Worm (Caenorhabditis elegans) whole organism, early embryonic: Measurements from ENCODE around the gene acdh-9.
"Not testable (repeated sequence)": the region's sequence is repeated elsewhere in the genome, so short reads cannot be mapped to it uniquely, and the experiment has no call there.

ENCODE experiments used
- B0310.2 ChIP-seq: sonication (generic microtip); optimal IDR thresholded peaks from 2 replicates; lab custom pipeline; 2016; ENCODE audit warnings: mild to moderate bottlenecking, missing genetic modification characterization, missing compliant biosample characterization
- F13C5.2 ChIP-seq: sonication (generic microtip); optimal IDR thresholded peaks from 2 replicates; lab custom pipeline; 2017; ENCODE audit warnings: mild to moderate bottlenecking, missing genetic modification characterization, inconsistent platforms, missing compliant biosample characterization
- aly-1 ChIP-seq: sonication (generic microtip); optimal IDR thresholded peaks from 2 replicates; lab custom pipeline; 2016; ENCODE audit warnings: missing genetic modification characterization, missing compliant biosample characterization
- ama-1 ChIP-seq: fragments of 150-350 bp; optimal IDR thresholded peaks from 2 replicates; lab custom pipeline; 2014
- ceh-13 ChIP-seq: fragments of 200-800 bp; sonication (Bioruptor generic); optimal IDR thresholded peaks from 2 replicates; lab custom pipeline; 2018; ENCODE audit warnings: mild to moderate bottlenecking, missing genetic modification characterization, missing compliant biosample characterization
- ceh-36 ChIP-seq: sonication (generic microtip); optimal IDR thresholded peaks from 2 replicates; lab custom pipeline; 2016; ENCODE audit warnings: missing genetic modification characterization, inconsistent platforms, missing compliant biosample characterization
- ets-7 ChIP-seq: sonication (generic microtip); optimal IDR thresholded peaks from 2 replicates; lab custom pipeline; 2016; ENCODE audit warnings: missing genotype, missing genetic modification characterization, missing compliant biosample characterization
- flt-1 ChIP-seq: fragments of 200-800 bp; sonication (Bioruptor generic); IDR thresholded peaks from 2 replicates; pipeline ENCODE4 v1.3.6; 2022; ENCODE audit warnings: missing genetic modification characterization, missing compliant biosample characterization
- hmbx-1 ChIP-seq: sonication (generic microtip); optimal IDR thresholded peaks from 2 replicates; lab custom pipeline; 2016; ENCODE audit warnings: mild to moderate bottlenecking, missing genetic modification characterization, missing compliant biosample characterization
- hmg-4 ChIP-seq: fragments of 200-800 bp; sonication (Bioruptor generic); optimal IDR thresholded peaks from 2 replicates; lab custom pipeline; 2018; ENCODE audit warnings: mild to moderate bottlenecking, missing genetic modification characterization, missing compliant biosample characterization
- hnd-1 ChIP-seq: sonication (generic microtip); optimal IDR thresholded peaks from 2 replicates; lab custom pipeline; 2016; ENCODE audit warnings: missing genetic modification characterization, missing compliant biosample characterization
- pes-1 ChIP-seq: fragments of 200-800 bp; sonication (Bioruptor generic); IDR thresholded peaks from 2 replicates; pipeline ENCODE4 v1.3.6; 2022; ENCODE audit warnings: missing genetic modification reagents, missing genetic modification characterization, missing compliant biosample characterization
- scrt-1 ChIP-seq: fragments of 200-800 bp; sonication (Bioruptor generic); IDR thresholded peaks from 2 replicates; pipeline ENCODE4 v1.3.6; 2022; ENCODE audit warnings: missing genetic modification characterization, missing compliant biosample characterization
- sea-1 ChIP-seq: fragments of 200-800 bp; sonication (Bioruptor generic); conservative IDR thresholded peaks from 2 replicates; pipeline ENCODE4 v1.3.6; 2022; ENCODE audit warnings: missing genetic modification characterization, missing compliant biosample characterization
- tbx-11 ChIP-seq: fragments of 200-800 bp; sonication (Bioruptor generic); IDR thresholded peaks from 2 replicates; pipeline ENCODE4 v1.3.6; 2022; ENCODE audit warnings: missing genetic modification characterization, missing compliant biosample characterization
- tbx-37 ChIP-seq: fragments of 200-800 bp; sonication (Bioruptor generic); conservative IDR thresholded peaks from 2 replicates; pipeline ENCODE4 v1.3.6; 2022; ENCODE audit warnings: missing genetic modification reagents, missing genetic modification characterization, missing compliant biosample characterization
- tra-4 ChIP-seq: sonication (generic microtip); optimal IDR thresholded peaks from 2 replicates; lab custom pipeline; 2017; ENCODE audit warnings: missing genetic modification characterization, missing compliant biosample characterization

Gene acdh-9

DNA sequence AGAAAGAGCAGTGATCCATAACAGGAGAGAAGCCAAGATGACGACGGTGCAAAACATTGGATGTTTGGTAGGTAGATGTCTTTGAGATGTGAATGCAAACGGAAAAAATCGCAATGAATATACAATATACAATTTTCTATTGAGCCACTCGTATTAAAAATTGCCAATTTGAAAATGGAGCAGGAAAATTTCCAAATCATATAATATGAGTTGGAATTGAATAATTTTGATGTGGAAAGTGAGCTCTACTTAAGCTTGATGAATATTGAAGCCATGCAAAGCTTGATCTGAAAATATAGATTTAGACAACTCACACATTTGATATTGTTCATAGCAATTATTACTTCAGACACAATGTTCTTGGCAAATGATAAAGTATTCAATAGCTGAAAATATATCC is 10.0 kb downstream of the acdh-9 start, which contains the start of gene F28A10.8:
TSS of gene F28A10.8 (minus strand) at position 101 of the 400 bp plus-strand sequence.
- TF ChIP-seq hmbx-1, result no peak
- no peak for TF ChIP-seq tbx-37
- no peak for TF ChIP-seq ceh-13 (GFP tag; lab: Kevin White, UChicago)
- TF ChIP-seq F13C5.2, result no peak
- TF ChIP-seq hnd-1 (tag; lab: Kevin White, UChicago), result no peak
- no peak for TF ChIP-seq B0310.2 (tag; lab: Kevin White, UChicago)
- TF ChIP-seq tbx-11 (GFP tag; lab: Robert Waterston, UW), result no peak
- TF ChIP-seq aly-1, result no peak
- TF ChIP-seq hmg-4 (GFP tag; lab: Kevin White, UChicago), result no peak
- TF ChIP-seq ceh-36, result no peak
- no peak for TF ChIP-seq ets-7 (tag; lab: Kevin White, UChicago)

DNA sequence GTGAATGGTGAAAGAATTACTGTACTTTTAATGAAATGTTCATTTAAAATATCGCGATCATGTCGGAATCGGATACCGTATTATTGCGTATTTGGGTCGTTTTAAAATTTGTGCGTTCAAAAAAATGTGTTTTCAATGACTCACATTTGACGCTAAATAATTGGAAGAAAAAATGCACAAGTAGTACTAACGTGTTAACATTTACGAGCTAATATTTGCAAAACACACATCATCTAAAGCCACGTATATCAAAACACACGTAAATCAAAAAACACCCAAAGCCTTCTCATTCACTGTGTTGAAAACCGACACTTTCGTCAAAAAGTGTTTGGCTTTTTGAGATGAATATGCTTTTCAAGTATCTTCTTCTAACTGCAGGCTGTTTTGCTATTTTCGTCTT is 22.9 kb downstream of the acdh-9 start, which contains the start of gene F28A10.1:
TSS of gene F28A10.1 (plus strand) at position 301 of the 400 bp plus-strand sequence.
- TF ChIP-seq flt-1 (GFP tag; lab: Robert Waterston, UW), result no peak
- no peak for TF ChIP-seq ama-1 (lab: Kevin White, UChicago)
- no peak for TF ChIP-seq tbx-37
- no peak for TF ChIP-seq scrt-1 (GFP tag; lab: Robert Waterston, UW)
- TF ChIP-seq aly-1, result no peak
- TF ChIP-seq ets-7 (tag; lab: Kevin White, UChicago), result no peak
- no peak for TF ChIP-seq F13C5.2

DNA sequence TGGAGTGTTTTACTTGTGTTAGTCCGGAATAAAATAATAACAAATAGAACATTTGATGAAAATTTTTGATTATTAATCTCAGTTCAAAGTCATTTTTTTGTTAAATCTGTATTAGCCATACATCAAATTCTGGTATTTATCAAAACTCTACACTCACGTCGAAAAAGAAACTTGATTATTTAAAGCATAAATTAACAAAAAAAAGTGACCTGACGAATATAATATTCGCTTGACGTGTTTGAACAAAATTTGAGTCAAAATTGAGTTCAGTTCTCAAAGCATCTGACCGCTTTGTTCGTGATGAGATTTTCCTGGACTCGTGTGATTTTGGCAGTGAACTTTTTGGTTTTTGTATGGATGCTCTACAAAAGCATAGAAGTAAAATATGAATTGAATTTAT is 24.9 kb downstream of the acdh-9 start, which contains the start of gene F46F5.10:
TSS of gene F46F5.10 (plus strand) at position 301 of the 400 bp plus-strand sequence.
- TF ChIP-seq B0310.2 (tag; lab: Kevin White, UChicago), result no peak
- TF ChIP-seq tra-4 (tag; lab: Kevin White, UChicago), result no peak
- TF ChIP-seq hnd-1 (tag; lab: Kevin White, UChicago), result no peak
- no peak for TF ChIP-seq ama-1 (lab: Kevin White, UChicago)
- TF ChIP-seq sea-1 (GFP tag; lab: Robert Waterston, UW), result no peak
- no peak for TF ChIP-seq flt-1 (GFP tag; lab: Robert Waterston, UW)
- no peak for TF ChIP-seq hmg-4 (GFP tag; lab: Kevin White, UChicago)
- TF ChIP-seq tbx-11 (GFP tag; lab: Robert Waterston, UW), result no peak
- no peak for TF ChIP-seq hmbx-1
- TF ChIP-seq tbx-37, result no peak
- TF ChIP-seq ets-7 (tag; lab: Kevin White, UChicago), result no peak
- TF ChIP-seq scrt-1 (GFP tag; lab: Robert Waterston, UW), result no peak
- TF ChIP-seq aly-1, result no peak
- no peak for TF ChIP-seq ceh-36
- no peak for TF ChIP-seq F13C5.2
- TF ChIP-seq ceh-13 (GFP tag; lab: Kevin White, UChicago), result no peak
- TF ChIP-seq pes-1 (GFP tag; lab: Robert Waterston, UW), result no peak

DNA sequence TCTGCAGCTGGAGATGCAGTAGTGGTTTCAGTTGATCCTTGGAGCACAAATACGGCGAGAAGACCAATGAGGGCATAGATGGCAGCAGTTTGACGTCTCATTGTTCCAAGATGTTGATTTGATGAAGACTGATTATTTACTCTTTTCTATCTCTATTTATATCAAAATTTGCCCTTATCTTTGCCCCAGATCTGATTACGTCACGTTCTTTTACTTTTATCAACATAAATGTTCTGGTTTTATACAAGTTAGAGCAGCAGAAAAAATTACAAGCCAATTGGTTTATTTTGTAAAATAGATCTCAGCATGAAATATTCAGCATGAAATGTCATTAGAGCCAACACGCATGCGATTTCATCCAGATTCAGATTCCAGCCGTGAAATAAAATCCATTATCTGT is 25.7 kb downstream of the acdh-9 start, which contains the start of gene msrp-4:
TSS of gene msrp-4 (minus strand) at position 101 of the 400 bp plus-strand sequence.
- TF ChIP-seq ets-7 (tag; lab: Kevin White, UChicago); B0310.2 (tag; lab: Kevin White, UChicago); hmg-4 (GFP tag; lab: Kevin White, UChicago): not testable (repeated sequence)

DNA sequence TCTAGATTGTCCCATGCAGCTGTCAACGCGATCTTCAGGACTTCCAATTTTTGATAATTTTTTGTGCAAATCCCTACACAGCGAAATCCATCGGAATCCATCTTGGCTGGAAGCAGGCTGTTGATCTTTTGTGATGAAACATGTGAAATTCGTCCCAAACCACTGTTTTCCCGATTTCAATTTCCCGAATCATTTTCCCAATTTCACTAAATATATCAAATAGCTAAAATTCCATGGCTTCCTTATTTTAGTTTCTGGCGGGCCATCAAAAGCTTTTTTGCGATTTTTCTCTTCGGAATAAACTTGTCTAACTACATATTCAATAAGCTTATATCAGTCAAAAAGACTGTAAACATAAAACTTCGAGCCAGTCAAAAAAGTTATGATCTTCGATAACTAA is 26.9 kb downstream of the acdh-9 start, which contains the start of gene F46F5.8:
TSS of gene F46F5.8 (minus strand) at position 101 of the 400 bp plus-strand sequence.
- TF ChIP-seq pes-1 (GFP tag; lab: Robert Waterston, UW) (no peak), sea-1 (GFP tag; lab: Robert Waterston, UW) (no peak), ama-1 (lab: Kevin White, UChicago) (no peak), flt-1 (GFP tag; lab: Robert Waterston, UW) (no peak), scrt-1 (GFP tag; lab: Robert Waterston, UW) (no peak), ets-7 (tag; lab: Kevin White, UChicago) (no peak), tbx-37 (no peak)

DNA sequence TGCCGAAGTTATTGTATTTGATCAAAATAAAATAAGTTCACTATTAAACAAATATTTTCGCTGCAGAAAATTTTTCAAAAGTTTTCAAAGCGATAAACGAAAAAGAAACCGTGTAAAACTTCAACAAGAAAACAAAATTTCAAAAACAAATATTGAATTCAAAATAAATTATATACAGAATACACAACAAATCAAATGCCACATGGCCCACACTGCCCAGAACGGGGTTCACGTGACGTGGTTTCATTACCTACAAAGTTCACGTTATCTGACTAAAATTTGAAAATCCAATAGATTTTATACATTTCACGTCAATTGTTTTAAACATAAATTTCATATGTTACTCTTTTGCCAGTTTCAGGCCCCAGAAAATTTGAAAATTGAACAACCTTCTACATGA is 27.9 kb downstream of the acdh-9 start, which contains the start of gene F46F5.7:
TSS of gene F46F5.7 (minus strand) at position 101 of the 400 bp plus-strand sequence.
- no peak for TF ChIP-seq ama-1 (lab: Kevin White, UChicago)
- no peak for TF ChIP-seq hmbx-1
- no peak for TF ChIP-seq B0310.2 (tag; lab: Kevin White, UChicago)
- no peak for TF ChIP-seq sea-1 (GFP tag; lab: Robert Waterston, UW)
- TF ChIP-seq tbx-11 (GFP tag; lab: Robert Waterston, UW), result no peak
- TF ChIP-seq ets-7 (tag; lab: Kevin White, UChicago), result no peak

DNA sequence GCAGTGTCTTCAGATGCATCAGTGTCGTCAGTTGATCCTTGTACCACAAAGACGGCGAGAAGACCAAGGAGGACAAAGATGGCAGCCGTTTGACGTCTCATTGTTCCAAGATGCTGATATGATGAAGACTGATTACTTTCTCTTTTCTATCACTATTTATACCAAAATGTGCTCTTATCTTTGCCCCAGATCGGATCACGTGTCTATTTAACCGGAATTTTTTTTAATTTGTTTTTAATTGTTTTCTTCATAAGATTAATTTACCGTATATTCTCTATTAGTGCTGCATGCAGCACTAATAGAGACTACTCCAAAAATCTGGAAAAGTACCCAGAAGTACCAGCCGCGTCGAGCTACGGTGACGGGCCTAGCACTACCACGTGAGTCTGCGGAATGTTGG is 33.7 kb downstream of the acdh-9 start, which contains the start of gene msrp-3:
TSS of gene msrp-3 (minus strand) at position 101 of the 400 bp plus-strand sequence.
- no peak for TF ChIP-seq ama-1 (lab: Kevin White, UChicago)
- TF ChIP-seq pes-1 (GFP tag; lab: Robert Waterston, UW), result no peak
- TF ChIP-seq F13C5.2, result no peak
- TF ChIP-seq aly-1, result no peak
- no peak for TF ChIP-seq hmbx-1
- no peak for TF ChIP-seq tbx-11 (GFP tag; lab: Robert Waterston, UW)
- no peak for TF ChIP-seq hmg-4 (GFP tag; lab: Kevin White, UChicago)
- TF ChIP-seq flt-1 (GFP tag; lab: Robert Waterston, UW), result no peak
- no peak for TF ChIP-seq sea-1 (GFP tag; lab: Robert Waterston, UW)
- no peak for TF ChIP-seq ceh-36
- TF ChIP-seq scrt-1 (GFP tag; lab: Robert Waterston, UW), result no peak
- TF ChIP-seq ceh-13 (GFP tag; lab: Kevin White, UChicago), result no peak
- no peak for TF ChIP-seq hnd-1 (tag; lab: Kevin White, UChicago)
- no peak for TF ChIP-seq tra-4 (tag; lab: Kevin White, UChicago)
- no peak for TF ChIP-seq ets-7 (tag; lab: Kevin White, UChicago)
- no peak for TF ChIP-seq tbx-37
- TF ChIP-seq B0310.2 (tag; lab: Kevin White, UChicago), result no peak

DNA sequence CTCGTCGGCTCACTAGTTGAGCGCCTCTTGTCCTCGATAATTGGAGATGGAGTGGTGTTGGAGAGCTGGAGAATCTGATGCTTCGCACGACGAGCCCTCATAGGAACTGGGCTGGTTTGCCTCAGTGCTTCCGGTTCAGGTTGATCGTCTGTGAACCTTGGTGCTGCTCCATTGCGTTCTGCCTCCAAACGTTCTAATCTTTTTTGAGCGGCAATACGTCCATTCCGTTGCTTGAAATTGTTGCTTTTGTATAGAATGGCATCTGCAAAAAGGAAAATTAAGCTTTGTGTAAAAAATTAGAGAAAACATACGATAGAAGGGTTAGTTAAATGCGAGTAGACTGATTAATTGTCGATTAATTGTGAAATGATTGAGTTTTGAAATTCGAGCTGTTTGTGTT is 35.5 kb downstream of the acdh-9 start, which contains the start of gene F46F5.5:
TSS of gene F46F5.5 (minus strand) at position 101 of the 400 bp plus-strand sequence.
- no peak for TF ChIP-seq aly-1
- no peak for TF ChIP-seq ceh-36
- no peak for TF ChIP-seq pes-1 (GFP tag; lab: Robert Waterston, UW)
- no peak for TF ChIP-seq flt-1 (GFP tag; lab: Robert Waterston, UW)
- no peak for TF ChIP-seq sea-1 (GFP tag; lab: Robert Waterston, UW)
- no peak for TF ChIP-seq ama-1 (lab: Kevin White, UChicago)
- no peak for TF ChIP-seq tbx-11 (GFP tag; lab: Robert Waterston, UW)
- TF ChIP-seq F13C5.2, result no peak
- no peak for TF ChIP-seq scrt-1 (GFP tag; lab: Robert Waterston, UW)
- no peak for TF ChIP-seq hmbx-1
- TF ChIP-seq hmg-4 (GFP tag; lab: Kevin White, UChicago), result no peak
- TF ChIP-seq tra-4 (tag; lab: Kevin White, UChicago), result no peak
- no peak for TF ChIP-seq ceh-13 (GFP tag; lab: Kevin White, UChicago)
- no peak for TF ChIP-seq tbx-37
- no peak for TF ChIP-seq B0310.2 (tag; lab: Kevin White, UChicago)
